Fruit fly (Drosophila melanogaster): ENCODE results near the gene Kots.

Gene Kots

DNA sequence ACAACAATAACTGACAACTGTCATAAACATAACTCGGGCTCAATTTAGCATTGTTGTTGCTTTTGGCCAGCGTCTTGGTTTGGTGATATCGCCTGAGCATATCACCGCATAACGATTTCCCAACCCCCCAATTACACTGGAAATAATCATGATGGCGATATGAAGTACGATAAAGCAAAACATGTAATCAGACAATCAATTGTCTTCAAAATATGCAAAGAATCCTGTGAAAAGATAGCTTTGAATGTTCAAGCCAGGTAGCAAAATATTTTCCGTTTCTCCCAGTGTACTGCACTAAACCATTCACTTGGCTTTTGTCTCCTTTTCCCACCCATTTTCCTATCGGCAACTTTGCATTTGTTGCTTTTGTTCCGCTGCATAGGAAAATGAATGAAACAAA is 35.6 kb upstream of the Kots start (continued):
- peak; percentile 77 for TF ChIP-seq kah (GFP tag; optimal IDR thresholded peaks at IDR 0.05)
- TF ChIP-seq cad (GFP tag; optimal IDR thresholded peaks at IDR 0.05): no peak
- peak; percentile 70 for TF ChIP-seq ems (GFP tag; optimal IDR thresholded peaks at IDR 0.05)
- TF ChIP-seq CG6254 (GFP tag; optimal IDR thresholded peaks at IDR 0.05): peak; percentile 66
- peak; percentile 36; the same call in 1 of the 2 replicates for TF ChIP-seq lmd (GFP tag; IDR thresholded peaks at IDR 0.05)
- no peak for TF ChIP-seq lbe (GFP tag; optimal IDR thresholded peaks at IDR 0.05)
- peak; percentile 17 for TF ChIP-seq jing (GFP tag; optimal IDR thresholded peaks at IDR 0.05)
- 0 out of 3 replicates have a peak, but pooled peaks have one; percentile 17 for TF ChIP-seq CG3726 (GFP tag; IDR thresholded peaks at IDR 0.05)
- peak; percentile 16 for TF ChIP-seq Myb (GFP tag; optimal IDR thresholded peaks at IDR 0.05)
- TF ChIP-seq Dref (GFP tag; IDR thresholded peaks at IDR 0.05): no peak
- no peak for TF ChIP-seq fu2 (GFP tag; optimal IDR thresholded peaks at IDR 0.05)
- TF ChIP-seq MBD-R2 (GFP tag; IDR thresholded peaks at IDR 0.05): 0 out of 2 replicates have a peak, but pooled peaks have one; percentile 21
- no peak for TF ChIP-seq gfzf (GFP tag; optimal IDR thresholded peaks at IDR 0.05)
- TF ChIP-seq cato (GFP tag; optimal IDR thresholded peaks at IDR 0.05; ENCODE audit: borderline replicate concordance): no peak
- TF ChIP-seq CG42726 (GFP tag; IDR thresholded peaks at IDR 0.05; ENCODE audit: partially characterized antibody): no peak
- no peak for TF ChIP-seq gro (GFP tag; optimal IDR thresholded peaks at IDR 0.05)
- no peak for TF ChIP-seq wdn (GFP tag; IDR thresholded peaks at IDR 0.05)
- TF ChIP-seq tup (GFP tag; optimal IDR thresholded peaks at IDR 0.05): no peak
- peak; percentile 82 for TF ChIP-seq Drgx (GFP tag; IDR thresholded peaks at IDR 0.05)
- TF ChIP-seq trh (GFP tag; optimal IDR thresholded peaks at IDR 0.05): no peak
- TF ChIP-seq CG6175 (GFP tag; IDR thresholded peaks at IDR 0.05): no peak
- no peak for TF ChIP-seq prd (optimal IDR thresholded peaks at IDR 0.05)
- TF ChIP-seq prd (GFP tag; IDR thresholded peaks at IDR 0.05): peak; percentile 74; the same call in 2 of the 3 replicates
- peak; percentile 83 for TF ChIP-seq CG12071 (GFP tag; optimal IDR thresholded peaks at IDR 0.05)
- no peak for TF ChIP-seq ac (GFP tag; optimal IDR thresholded peaks at IDR 0.05)
- TF ChIP-seq CG17359 (tag; optimal IDR thresholded peaks at IDR 0.05): peak; percentile 94
- peak; percentile 5 for TF ChIP-seq emc (GFP tag; optimal IDR thresholded peaks at IDR 0.05)
- 0 out of 3 replicates have a peak, but pooled peaks have one; percentile 36 for TF ChIP-seq ase (GFP tag; IDR thresholded peaks at IDR 0.05)
- peak; percentile 48 for TF ChIP-seq CG3281 (GFP tag; optimal IDR thresholded peaks at IDR 0.05)
- TF ChIP-seq fd96Cb (tag; optimal IDR thresholded peaks at IDR 0.05): peak; percentile 81
- peak; percentile 80; the same call in 1 of the 2 replicates for TF ChIP-seq chm (GFP tag; IDR thresholded peaks at IDR 0.05)
- peak; percentile 76 for TF ChIP-seq ttk (GFP tag; IDR thresholded peaks at IDR 0.05)
- no peak for TF ChIP-seq Sin3A (optimal IDR thresholded peaks at IDR 0.05)
- TF ChIP-seq Vsx1 (GFP tag; optimal IDR thresholded peaks at IDR 0.05): no peak
- peak; percentile 29 for TF ChIP-seq CG17829 (tag; optimal IDR thresholded peaks at IDR 0.05)
- no peak for TF ChIP-seq CG4404 (GFP tag; IDR thresholded peaks at IDR 0.05)
- no peak for TF ChIP-seq CG6854 (GFP tag; optimal IDR thresholded peaks at IDR 0.05)
- TF ChIP-seq run (tag; optimal IDR thresholded peaks at IDR 0.05): no peak
- TF ChIP-seq CG10274 (GFP tag; optimal IDR thresholded peaks at IDR 0.05): peak; percentile 8
- peak; percentile 24 for TF ChIP-seq Xbp1 (GFP tag; optimal IDR thresholded peaks at IDR 0.05)
- TF ChIP-seq sr (GFP tag; IDR thresholded peaks at IDR 0.05): peak; percentile 56; the same call in 1 of the 3 replicates
- no peak for TF ChIP-seq corto (GFP tag; optimal IDR thresholded peaks at IDR 0.05)
- peak; percentile 63 for TF ChIP-seq CG5245 (GFP tag; optimal IDR thresholded peaks at IDR 0.05)
- no peak for TF ChIP-seq CG12942 (GFP tag; optimal IDR thresholded peaks at IDR 0.05)
- peak; percentile 27 for TF ChIP-seq org-1 (GFP tag; optimal IDR thresholded peaks at IDR 0.05)
- no peak for TF ChIP-seq Bgb (GFP tag; IDR thresholded peaks at IDR 0.05; ENCODE audit: partially characterized antibody)
- no peak for TF ChIP-seq dan (GFP tag; IDR thresholded peaks at IDR 0.05)
- TF ChIP-seq ssp (GFP tag; IDR thresholded peaks at IDR 0.05): peak; percentile 60
- TF ChIP-seq Dip2 (GFP tag; IDR thresholded peaks at IDR 0.05): no peak
- peak; percentile 78 for TF ChIP-seq HLH3B (GFP tag; IDR thresholded peaks at IDR 0.05)
- TF ChIP-seq Gug (GFP tag; IDR thresholded peaks at IDR 0.05): no peak
- no peak for TF ChIP-seq stwl (tag; optimal IDR thresholded peaks at IDR 0.05)
